Fruit fly (Drosophila melanogaster): Measurements from ENCODE around the gene pnt.
A peak's percentile ranks its signal among the peaks of the same experiment; 100 is the strongest.

The pnt gene

DNA sequence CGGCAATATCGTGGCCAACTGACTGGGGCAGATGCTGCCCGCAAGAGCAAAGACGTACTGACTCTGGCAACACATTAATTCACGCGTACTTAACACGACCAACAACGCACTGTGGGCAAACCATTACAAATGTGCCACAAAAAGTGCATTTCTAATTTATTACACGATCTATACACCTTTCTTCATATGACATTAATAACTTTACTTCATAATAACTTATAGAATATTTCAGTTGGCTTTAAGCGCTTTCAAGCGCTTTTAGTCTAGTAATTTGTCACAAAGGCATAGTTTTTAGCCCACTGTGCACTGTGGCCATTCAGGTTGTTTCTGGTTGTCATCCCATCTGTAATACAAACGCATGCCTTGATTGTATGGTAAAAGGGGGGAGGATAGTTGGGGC, 22.3 kb upstream of the pnt start (continued):
- no peak for TF ChIP-seq Hr38 (GFP tag; optimal IDR thresholded peaks at IDR 0.05)
- TF ChIP-seq OdsH (GFP tag; optimal IDR thresholded peaks at IDR 0.05) = peak; percentile 7

- no peak for TF ChIP-seq Met (GFP tag; optimal IDR thresholded peaks at IDR 0.05)
- TF ChIP-seq CG6163 (GFP tag; IDR thresholded peaks at IDR 0.05) = peak; percentile 64
- TF ChIP-seq Ets96B (tag; optimal IDR thresholded peaks at IDR 0.05) = peak; percentile 1
- peak; percentile 58; the same call in 1 of the 3 replicates for TF ChIP-seq eg (GFP tag; IDR thresholded peaks at IDR 0.05)
- TF ChIP-seq CG15336 (GFP tag; IDR thresholded peaks at IDR 0.05) = peak; percentile 54
- peak; percentile 52 for TF ChIP-seq CG32006 (GFP tag; optimal IDR thresholded peaks at IDR 0.05)
- peak; percentile 34; the same call in 1 of the 3 replicates for TF ChIP-seq CG8119 (GFP tag; IDR thresholded peaks at IDR 0.05)
- TF ChIP-seq CG6792 (GFP tag; optimal IDR thresholded peaks at IDR 0.05) = no peak
- TF ChIP-seq ss (GFP tag; optimal IDR thresholded peaks at IDR 0.05) = peak in 1 of 2 experiments; percentile 12
- TF ChIP-seq topi (GFP tag; optimal IDR thresholded peaks at IDR 0.05) = no peak
- peak; percentile 1 for TF ChIP-seq achi (GFP tag; optimal IDR thresholded peaks at IDR 0.05)
- peak; percentile 12 for TF ChIP-seq CG6276 (GFP tag; optimal IDR thresholded peaks at IDR 0.05)
- peak; percentile 52 for TF ChIP-seq Hr4 (GFP tag; optimal IDR thresholded peaks at IDR 0.05)
- TF ChIP-seq CG11902 (GFP tag; optimal IDR thresholded peaks at IDR 0.05) = no peak
- peak; percentile 39 for TF ChIP-seq Eip78C (GFP tag)
- no peak for TF ChIP-seq OdsH (GFP tag; optimal IDR thresholded peaks at IDR 0.05)
Observed at dm6 chr3R:23367540-23367939, 21.6 kb upstream of the pnt start.

- no peak for TF ChIP-seq Lpt (GFP tag; optimal IDR thresholded peaks at IDR 0.05)
- TF ChIP-seq acj6 (GFP tag; optimal IDR thresholded peaks at IDR 0.05) = no peak
- no peak for TF ChIP-seq Hr38 (GFP tag; optimal IDR thresholded peaks at IDR 0.05)
- TF ChIP-seq CG11902 (GFP tag; optimal IDR thresholded peaks at IDR 0.05) = no peak
- TF ChIP-seq Sox15 (GFP tag; optimal IDR thresholded peaks at IDR 0.05) = no peak
- TF ChIP-seq salr (GFP tag; optimal IDR thresholded peaks at IDR 0.05) = peak in 1 of 2 experiments; percentile 19
- TF ChIP-seq CG10631 (GFP tag; optimal IDR thresholded peaks at IDR 0.05) = peak; percentile 14
- no peak for TF ChIP-seq Met (GFP tag; optimal IDR thresholded peaks at IDR 0.05)
- TF ChIP-seq CG6792 (GFP tag; optimal IDR thresholded peaks at IDR 0.05) = no peak
- TF ChIP-seq dac (GFP tag; optimal IDR thresholded peaks at IDR 0.05) = peak; percentile 53
- no peak for TF ChIP-seq fd59A (GFP tag; optimal IDR thresholded peaks at IDR 0.05)
- no peak for TF ChIP-seq Eip93F (GFP tag; optimal IDR thresholded peaks at IDR 0.05)
- peak; percentile 24 for TF ChIP-seq net (GFP tag; optimal IDR thresholded peaks at IDR 0.05)
- peak; percentile 29 for TF ChIP-seq OdsH (GFP tag; optimal IDR thresholded peaks at IDR 0.05)
- TF ChIP-seq topi (GFP tag; optimal IDR thresholded peaks at IDR 0.05) = no peak
- TF ChIP-seq Hr4 (GFP tag; optimal IDR thresholded peaks at IDR 0.05) = peak; percentile 75
- peak; percentile 65 for TF ChIP-seq CG8119 (GFP tag; IDR thresholded peaks at IDR 0.05)
- no peak for TF ChIP-seq Smox (GFP tag; optimal IDR thresholded peaks at IDR 0.05)
- TF ChIP-seq CG6808 (GFP tag; optimal IDR thresholded peaks at IDR 0.05) = no peak
- peak; percentile 24 for TF ChIP-seq achi (GFP tag; optimal IDR thresholded peaks at IDR 0.05)
- TF ChIP-seq CG3032 (tag; optimal IDR thresholded peaks at IDR 0.05) = no peak
- peak; percentile 58 for TF ChIP-seq eg (GFP tag; IDR thresholded peaks at IDR 0.05)
- TF ChIP-seq esn (GFP tag; optimal IDR thresholded peaks at IDR 0.05) = no peak
- peak; percentile 30; the same call in 1 of the 2 replicates for TF ChIP-seq Gug (GFP tag; IDR thresholded peaks at IDR 0.05)
- no peak for TF ChIP-seq CG31627 (GFP tag; optimal IDR thresholded peaks at IDR 0.05)
- TF ChIP-seq fkh (GFP tag; optimal IDR thresholded peaks at IDR 0.05) = no peak
- TF ChIP-seq Hr39 (GFP tag; optimal IDR thresholded peaks at IDR 0.05) = no peak
- TF ChIP-seq Eip75B (GFP tag; optimal IDR thresholded peaks at IDR 0.05) = no peak
- TF ChIP-seq vri (GFP tag; optimal IDR thresholded peaks at IDR 0.05) = no peak
- peak; percentile 3 for TF ChIP-seq Sox14 (GFP tag; optimal IDR thresholded peaks at IDR 0.05)
- TF ChIP-seq CG8632 (GFP tag; optimal IDR thresholded peaks at IDR 0.05) = no peak
- 0 out of 2 replicates have a peak, but pooled peaks have one; percentile 24 for TF ChIP-seq CG11294 (GFP tag; IDR thresholded peaks at IDR 0.05)
- TF ChIP-seq Ets96B (tag; optimal IDR thresholded peaks at IDR 0.05) = no peak
- TF ChIP-seq Sox102F (GFP tag; optimal IDR thresholded peaks at IDR 0.05) = no peak
- TF ChIP-seq svp (GFP tag) = no peak
- TF ChIP-seq CG15336 (GFP tag; IDR thresholded peaks at IDR 0.05) = peak; percentile 71
- TF ChIP-seq CG6276 (GFP tag; optimal IDR thresholded peaks at IDR 0.05) = peak; percentile 41
- TF ChIP-seq CG8319 (GFP tag; optimal IDR thresholded peaks at IDR 0.05) = no peak
- TF ChIP-seq cyc (GFP tag; optimal IDR thresholded peaks at IDR 0.05) = no peak
- TF ChIP-seq Ets21C (GFP tag; optimal IDR thresholded peaks at IDR 0.05) = no peak
- TF ChIP-seq CG34406 (GFP tag; optimal IDR thresholded peaks at IDR 0.05) = no peak
- TF ChIP-seq CG6163 (GFP tag; IDR thresholded peaks at IDR 0.05) = no peak
- peak; percentile 12 for TF ChIP-seq CG3919 (GFP tag; optimal IDR thresholded peaks at IDR 0.05)
- peak; percentile 44 for TF ChIP-seq CG4318 (GFP tag; optimal IDR thresholded peaks at IDR 0.05)
Observed at dm6 chr3R:23365028-23365427, 19.1 kb upstream of the pnt start.

Data from whole organism, prepupa.